Worm (Caenorhabditis elegans): ENCODE measurements around the gene Y57G7A.5.

The Y57G7A.5 gene

DNA sequence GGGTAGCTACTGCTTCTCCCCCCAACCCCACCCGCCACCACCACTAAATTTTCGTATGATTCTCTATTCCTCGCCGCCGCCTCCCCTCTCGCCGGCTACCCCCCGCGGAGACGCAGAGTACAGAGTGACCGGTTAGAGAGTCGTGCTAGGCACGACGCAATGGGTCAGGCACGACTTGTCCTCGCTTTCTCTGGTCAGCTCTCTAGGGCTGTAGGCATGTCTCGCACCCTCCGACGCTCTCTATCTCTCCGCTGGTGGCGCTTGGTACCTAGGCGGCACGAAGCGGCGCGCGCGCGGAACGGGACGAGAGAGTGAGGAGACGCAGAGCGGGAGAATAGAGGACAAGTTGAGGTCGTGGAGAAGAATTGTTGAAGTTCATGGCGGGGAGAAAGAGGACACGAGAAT is 28.5 kb downstream of the Y57G7A.5 start (continued):
- peak; percentile 90 for TF ChIP-seq nfya-1 (tag; optimal IDR thresholded peaks at IDR 0.05)
- TF ChIP-seq K02D7.2 (tag; optimal IDR thresholded peaks at IDR 0.05): no peak
- TF ChIP-seq rnt-1 (tag; optimal IDR thresholded peaks at IDR 0.05): peak; percentile 89
- no peak for TF ChIP-seq lin-11 (tag; optimal IDR thresholded peaks at IDR 0.05)
- no peak for TF ChIP-seq gmeb-2 (tag; optimal IDR thresholded peaks at IDR 0.05)
- peak; percentile 29 for TF ChIP-seq tbx-7 (tag; optimal IDR thresholded peaks at IDR 0.05)
- TF ChIP-seq sdc-2 (tag; optimal IDR thresholded peaks at IDR 0.05): peak; percentile 54
- no peak for TF ChIP-seq ceh-48 (tag; optimal IDR thresholded peaks at IDR 0.05)
- TF ChIP-seq ceh-22 (tag; optimal IDR thresholded peaks at IDR 0.05): peak; percentile 51
- no peak for TF ChIP-seq ahr-1 (tag; optimal IDR thresholded peaks at IDR 0.05)
- TF ChIP-seq ceh-9 (tag; optimal IDR thresholded peaks at IDR 0.05): no peak
- no peak for TF ChIP-seq fkh-10 (GFP tag; optimal IDR thresholded peaks at IDR 0.05)
- no peak for TF ChIP-seq elt-4 (tag; optimal IDR thresholded peaks at IDR 0.05)
- TF ChIP-seq K09A11.1 (tag; optimal IDR thresholded peaks at IDR 0.05; ENCODE audit: insufficient read depth): no peak
- no peak for TF ChIP-seq zip-5 (tag; optimal IDR thresholded peaks at IDR 0.05)
- TF ChIP-seq C08G9.2 (tag; optimal IDR thresholded peaks at IDR 0.05): peak; percentile 68
- TF ChIP-seq pros-1 (tag; optimal IDR thresholded peaks at IDR 0.05): peak; percentile 90
- TF ChIP-seq tbx-2 (tag; optimal IDR thresholded peaks at IDR 0.05): peak; percentile 86
- no peak for TF ChIP-seq madf-2 (tag; optimal IDR thresholded peaks at IDR 0.05)
- TF ChIP-seq hlh-6 (tag; optimal IDR thresholded peaks at IDR 0.05): peak; percentile 66
- TF ChIP-seq ceh-30 (tag; optimal IDR thresholded peaks at IDR 0.05): no peak
- no peak for TF ChIP-seq odd-2 (tag; optimal IDR thresholded peaks at IDR 0.05)
- TF ChIP-seq che-1 (tag; optimal IDR thresholded peaks at IDR 0.05): no peak

DNA sequence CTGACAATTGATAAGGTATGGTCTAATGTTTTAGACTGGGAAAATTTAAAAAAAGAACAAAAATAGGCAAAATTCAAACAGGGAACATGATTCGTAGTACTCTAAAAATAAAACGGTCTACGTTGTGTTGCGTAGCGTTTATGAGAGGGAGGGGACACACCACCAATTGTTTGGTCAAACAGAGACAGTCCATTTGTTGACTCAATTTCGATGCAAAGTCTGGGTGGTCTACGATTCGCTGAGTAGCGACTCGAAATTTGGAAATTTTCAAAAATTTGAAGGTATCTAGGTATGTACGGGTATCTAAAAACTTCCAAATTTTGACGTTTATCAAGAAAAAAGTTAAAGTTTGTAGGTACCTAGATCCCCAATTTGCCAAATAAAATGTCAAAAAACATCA is 29.6 kb downstream of the Y57G7A.5 start:
- TF ChIP-seq fax-1 (tag; optimal IDR thresholded peaks at IDR 0.05): no peak
- no peak for TF ChIP-seq K02D7.2 (tag; optimal IDR thresholded peaks at IDR 0.05)
- TF ChIP-seq ceh-18 (tag; optimal IDR thresholded peaks at IDR 0.05): no peak
- TF ChIP-seq K09A11.1 (tag; optimal IDR thresholded peaks at IDR 0.05; ENCODE audit: insufficient read depth): no peak
- TF ChIP-seq pag-3 (tag; optimal IDR thresholded peaks at IDR 0.05; ENCODE audit: borderline replicate concordance): no peak
- no peak for TF ChIP-seq ref-2 (tag; optimal IDR thresholded peaks at IDR 0.05)
- no peak for TF ChIP-seq pha-2 (tag; optimal IDR thresholded peaks at IDR 0.05)
- TF ChIP-seq ceh-6 (GFP tag; optimal IDR thresholded peaks at IDR 0.05): no peak
- no peak for TF ChIP-seq syd-9 (tag; optimal IDR thresholded peaks at IDR 0.05)
- no peak for TF ChIP-seq zip-5 (tag; optimal IDR thresholded peaks at IDR 0.05)
- no peak for TF ChIP-seq fkh-10 (GFP tag; optimal IDR thresholded peaks at IDR 0.05)
- no peak for TF ChIP-seq sox-2 (GFP tag; IDR thresholded peaks at IDR 0.05)
- TF ChIP-seq ceh-34 (tag; optimal IDR thresholded peaks at IDR 0.05): no peak
- TF ChIP-seq ttx-3 (tag; optimal IDR thresholded peaks at IDR 0.05): no peak

DNA sequence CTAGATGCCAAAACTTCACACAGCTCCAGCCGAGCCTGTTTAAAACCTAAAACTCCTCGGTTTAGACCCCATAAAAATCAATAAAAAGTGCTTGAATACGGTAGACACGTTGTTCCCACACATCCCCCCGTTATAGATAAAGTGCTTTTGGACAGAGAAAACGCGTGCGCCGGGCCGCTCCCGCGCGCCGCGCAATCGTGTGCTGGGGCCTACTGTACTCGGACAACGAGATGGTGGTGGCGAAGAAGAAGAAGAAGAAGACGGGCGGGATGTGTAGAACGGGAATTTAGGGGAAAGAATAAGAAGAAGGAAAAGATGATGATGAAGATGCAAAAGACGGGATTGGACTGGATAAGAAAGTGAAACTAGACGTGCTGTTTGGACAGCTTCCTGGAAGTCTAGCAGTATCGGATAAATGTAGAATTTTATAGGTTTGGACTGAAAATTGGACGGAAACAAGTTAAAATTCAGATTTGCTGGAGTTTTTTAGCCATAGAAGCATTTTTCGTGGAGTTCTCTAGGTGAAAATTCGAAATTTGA is 30.8 kb downstream of the Y57G7A.5 start:
- TF ChIP-seq mec-3 (tag; optimal IDR thresholded peaks at IDR 0.05; ENCODE audit: borderline replicate concordance): peak; percentile 28
- peak; percentile 2 for TF ChIP-seq C08G9.2 (tag; optimal IDR thresholded peaks at IDR 0.05)
- no peak for TF ChIP-seq Y22D7AL.16 (tag; optimal IDR thresholded peaks at IDR 0.05)

DNA sequence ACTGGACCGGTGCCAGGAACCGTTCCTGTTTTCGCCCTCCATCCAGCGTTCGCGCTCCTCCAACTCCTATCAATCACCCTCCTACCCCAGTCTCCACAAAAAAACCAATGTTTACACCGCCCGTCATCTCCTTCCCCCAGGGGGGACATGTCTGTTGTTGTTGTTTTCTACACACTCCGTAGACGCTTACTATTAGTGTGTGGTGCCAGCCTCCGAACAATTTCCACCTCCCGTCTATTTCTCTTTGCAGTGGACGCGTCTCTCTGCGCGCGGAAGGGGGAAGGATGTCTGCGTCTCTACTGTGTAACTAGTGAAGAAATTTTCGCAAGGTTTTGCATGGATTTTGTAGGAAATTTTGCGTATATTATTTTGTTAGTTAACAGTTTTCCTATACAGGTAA is 32.9 kb downstream of the Y57G7A.5 start:
- no peak for TF ChIP-seq nhr-11 (tag; optimal IDR thresholded peaks at IDR 0.05)
- TF ChIP-seq fkh-6 (tag; optimal IDR thresholded peaks at IDR 0.05): no peak
- TF ChIP-seq dve-1 (tag; optimal IDR thresholded peaks at IDR 0.05): peak; percentile 23
- TF ChIP-seq tbx-2 (tag; optimal IDR thresholded peaks at IDR 0.05): peak; percentile 58
- TF ChIP-seq hlh-13 (GFP tag; optimal IDR thresholded peaks at IDR 0.05): no peak
- peak; percentile 26 for TF ChIP-seq F13H6.1 (tag; optimal IDR thresholded peaks at IDR 0.05)
- TF ChIP-seq syd-9 (tag; optimal IDR thresholded peaks at IDR 0.05): peak; percentile 1
- peak; percentile 22 for TF ChIP-seq rnt-1 (tag; optimal IDR thresholded peaks at IDR 0.05)
- TF ChIP-seq lim-6 (tag; optimal IDR thresholded peaks at IDR 0.05): no peak
- peak; percentile 4 for TF ChIP-seq che-1 (tag; optimal IDR thresholded peaks at IDR 0.05)
- TF ChIP-seq npax-4 (tag; optimal IDR thresholded peaks at IDR 0.05): no peak
- no peak for TF ChIP-seq sdc-2 (tag; optimal IDR thresholded peaks at IDR 0.05)
- TF ChIP-seq nfya-1 (tag; optimal IDR thresholded peaks at IDR 0.05): peak; percentile 62
- peak; percentile 39 for TF ChIP-seq ztf-16 (tag; optimal IDR thresholded peaks at IDR 0.05)
- TF ChIP-seq ref-2 (tag; optimal IDR thresholded peaks at IDR 0.05): peak; percentile 72
- TF ChIP-seq ceh-2 (tag; optimal IDR thresholded peaks at IDR 0.05): peak; percentile 40
- TF ChIP-seq ceh-34 (tag; optimal IDR thresholded peaks at IDR 0.05): peak; percentile 29
- TF ChIP-seq ceh-6 (GFP tag; optimal IDR thresholded peaks at IDR 0.05): peak; percentile 30
- TF ChIP-seq eyg-1 (tag; optimal IDR thresholded peaks at IDR 0.05): no peak
- TF ChIP-seq ceh-18 (tag; optimal IDR thresholded peaks at IDR 0.05): peak; percentile 15
- peak; percentile 4 for TF ChIP-seq hlh-6 (tag; optimal IDR thresholded peaks at IDR 0.05)
- TF ChIP-seq elt-2 (tag; optimal IDR thresholded peaks at IDR 0.05): peak; percentile 20
- peak; percentile 79 for TF ChIP-seq unc-55 (GFP tag; optimal IDR thresholded peaks at IDR 0.05)

Measured in whole organism, late embryonic.